Worm (Caenorhabditis elegans) whole organism, young adult: ENCODE data around the gene K11H3.3.

ENCODE experiments used
- B0261.1 ChIP-seq: sonication (generic microtip); optimal IDR thresholded peaks from 2 replicates; lab custom pipeline; 2016; ENCODE audit warnings: mild to moderate bottlenecking, missing genetic modification characterization, moderate library complexity, missing compliant biosample characterization
- C06A6.2 ChIP-seq: fragments of 200-800 bp; sonication (Bioruptor generic); conservative IDR thresholded peaks from 2 replicates; pipeline ENCODE4 v1.3.6; 2022; ENCODE audit warnings: missing genetic modification characterization, missing compliant biosample characterization
- C17E4.6 ChIP-seq: fragments of 200-800 bp; sonication (Bioruptor generic); IDR thresholded peaks from 2 replicates; pipeline ENCODE4 v1.3.6; 2022; ENCODE audit warnings: missing genetic modification reagents, missing genetic modification characterization, missing compliant biosample characterization
- F10E7.11 ChIP-seq: sonication (generic microtip); optimal IDR thresholded peaks from 2 replicates; lab custom pipeline; 2017; ENCODE audit warnings: mild to moderate bottlenecking, missing genetic modification characterization, moderate library complexity, missing compliant biosample characterization
- F37B4.10 ChIP-seq: fragments of 200-800 bp; sonication (Bioruptor generic); IDR thresholded peaks from 2 replicates; pipeline ENCODE4 v1.3.6; 2022; ENCODE audit warnings: missing genetic modification characterization, missing compliant biosample characterization
- F39B2.1 ChIP-seq: fragments of 200-800 bp; sonication (Bioruptor generic); IDR thresholded peaks from 2 replicates; pipeline ENCODE4 v1.3.6; 2022; ENCODE audit warnings: missing genetic modification reagents, missing genetic modification characterization, missing compliant biosample characterization
- F49E8.2 ChIP-seq: sonication (generic microtip); optimal IDR thresholded peaks from 3 replicates; lab custom pipeline; 2017; ENCODE audit warnings: missing genetic modification characterization, mild to moderate bottlenecking, missing compliant biosample characterization, antibody characterized with exemption, moderate library complexity; ENCODE audit not compliant: insufficient read depth
- F52B5.7 ChIP-seq: sonication (generic microtip); optimal IDR thresholded peaks from 2 replicates; lab custom pipeline; 2016; ENCODE audit warnings: mild to moderate bottlenecking, missing genetic modification characterization, missing compliant biosample characterization
- T26A5.8 ChIP-seq: sonication (generic microtip); optimal IDR thresholded peaks from 2 replicates; lab custom pipeline; 2016; ENCODE audit warnings: missing genetic modification characterization, missing compliant biosample characterization
- Y53F4B.3 ChIP-seq: fragments of 200-800 bp; sonication (Bioruptor generic); IDR thresholded peaks from 2 replicates; pipeline ENCODE4 v1.3.6; 2022; ENCODE audit warnings: missing genetic modification reagents, missing genetic modification characterization, missing compliant biosample characterization
- Y56A3A.18 ChIP-seq: fragments of 200-800 bp; sonication (Bioruptor generic); IDR thresholded peaks from 2 replicates; pipeline ENCODE4 v1.3.6; 2022; ENCODE audit warnings: missing genetic modification reagents, missing genetic modification characterization, missing compliant biosample characterization
- Y67H2A.10 ChIP-seq: fragments of 200-800 bp; sonication (Bioruptor generic); conservative IDR thresholded peaks from 2 replicates; pipeline ENCODE4 v1.3.6; 2022; ENCODE audit warnings: missing genetic modification reagents, missing genetic modification characterization, missing compliant biosample characterization
- Y95B8A.8 ChIP-seq: fragments of 200-800 bp; sonication (Bioruptor generic); IDR thresholded peaks from 2 replicates; pipeline ENCODE4 v1.3.6; 2022; ENCODE audit warnings: missing genetic modification reagents, missing genetic modification characterization, missing compliant biosample characterization
- ZK185.1 ChIP-seq: sonication (generic microtip); optimal IDR thresholded peaks from 2 replicates; lab custom pipeline; 2016; ENCODE audit warnings: mild to moderate bottlenecking, missing genetic modification characterization, missing compliant biosample characterization; ENCODE audit not compliant: poor library complexity, severe bottlenecking
- akir-1 ChIP-seq: fragments of 200-800 bp; sonication (Bioruptor generic); optimal IDR thresholded peaks from 2 replicates; lab custom pipeline; 2018; ENCODE audit warnings: mild to moderate bottlenecking, missing genetic modification characterization, moderate library complexity, missing compliant biosample characterization
- aptf-2 ChIP-seq: fragments of 200-800 bp; sonication (Bioruptor generic); conservative IDR thresholded peaks from 2 replicates; pipeline ENCODE4 v1.3.6; 2022; ENCODE audit warnings: missing genetic modification reagents, missing genetic modification characterization, missing compliant biosample characterization
- aptf-3 ChIP-seq: fragments of 200-800 bp; sonication (Bioruptor generic); IDR thresholded peaks from 2 replicates; pipeline ENCODE4 v1.3.6; 2022; ENCODE audit warnings: missing genetic modification characterization, missing compliant biosample characterization
- atf-7 ChIP-seq: sonication (generic microtip); optimal IDR thresholded peaks from 2 replicates; lab custom pipeline; 2017; ENCODE audit warnings: mild to moderate bottlenecking, missing genetic modification characterization, missing compliant biosample characterization
- athp-1 ChIP-seq: sonication (generic microtip); optimal IDR thresholded peaks from 2 replicates; lab custom pipeline; 2017; ENCODE audit warnings: mild to moderate bottlenecking, missing genetic modification characterization, missing compliant biosample characterization
- attf-3 ChIP-seq: fragments of 200-800 bp; sonication (Bioruptor generic); conservative IDR thresholded peaks from 2 replicates; pipeline ENCODE4 v1.3.6; 2022; ENCODE audit warnings: missing genetic modification reagents, missing genetic modification characterization, missing compliant biosample characterization
- attf-5 ChIP-seq: fragments of 200-800 bp; sonication (Bioruptor generic); optimal IDR thresholded peaks from 2 replicates; lab custom pipeline; 2018; ENCODE audit warnings: mild to moderate bottlenecking, missing genetic modification characterization, missing compliant biosample characterization
- ceh-100 ChIP-seq: fragments of 200-800 bp; sonication (Bioruptor generic); IDR thresholded peaks from 2 replicates; pipeline ENCODE4 v1.3.6; 2022; ENCODE audit warnings: missing genetic modification reagents, missing genetic modification characterization, missing compliant biosample characterization
- dox-1 ChIP-seq: fragments of 200-800 bp; sonication (Bioruptor generic); IDR thresholded peaks from 2 replicates; pipeline ENCODE4 v1.3.6; 2022; ENCODE audit warnings: missing genetic modification reagents, missing genetic modification characterization, missing compliant biosample characterization
- dpff-1 ChIP-seq: sonication (generic microtip); optimal IDR thresholded peaks from 2 replicates; lab custom pipeline; 2017; ENCODE audit warnings: mild to moderate bottlenecking, missing genetic modification characterization, missing compliant biosample characterization
- egrh-3 ChIP-seq: fragments of 200-800 bp; sonication (Bioruptor generic); IDR thresholded peaks from 2 replicates; pipeline ENCODE4 v1.3.6; 2022; ENCODE audit warnings: missing genetic modification reagents, missing genetic modification characterization, missing compliant biosample characterization
- ets-4 ChIP-seq: fragments of 200-800 bp; sonication (Bioruptor generic); optimal IDR thresholded peaks from 2 replicates; lab custom pipeline; 2018; ENCODE audit warnings: mild to moderate bottlenecking, missing genetic modification characterization, missing compliant biosample characterization
- hlh-12 ChIP-seq: sonication (generic microtip); optimal IDR thresholded peaks from 2 replicates; lab custom pipeline; 2016; ENCODE audit warnings: missing genetic modification characterization, missing compliant biosample characterization
- hsf-1 ChIP-seq: fragments of 200-800 bp; sonication (Bioruptor generic); IDR thresholded peaks from 2 replicates; pipeline ENCODE4 v1.3.6; 2022; ENCODE audit warnings: missing genetic modification reagents, missing genetic modification characterization, missing compliant biosample characterization
- lin-26 ChIP-seq: fragments of 200-800 bp; sonication (Bioruptor generic); IDR thresholded peaks from 2 replicates; pipeline ENCODE4 v1.3.6; 2022; ENCODE audit warnings: missing genetic modification reagents, missing genetic modification characterization, missing compliant biosample characterization
- lir-1 ChIP-seq: fragments of 200-800 bp; sonication (Bioruptor generic); conservative IDR thresholded peaks from 2 replicates; pipeline ENCODE4 v1.3.6; 2022; ENCODE audit warnings: missing genetic modification reagents, missing genetic modification characterization, missing compliant biosample characterization
- lsl-1 ChIP-seq: fragments of 200-800 bp; sonication (Bioruptor generic); optimal IDR thresholded peaks from 2 replicates; lab custom pipeline; 2018; ENCODE audit warnings: mild to moderate bottlenecking, missing genetic modification characterization, moderate library complexity, missing compliant biosample characterization
- lsy-27 ChIP-seq: sonication (generic microtip); optimal IDR thresholded peaks from 2 replicates; lab custom pipeline; 2017; ENCODE audit warnings: missing genetic modification characterization, mild to moderate bottlenecking, missing compliant biosample characterization, antibody characterized with exemption, missing genotype, borderline replicate concordance; ENCODE audit not compliant: insufficient read depth
- nfyb-1 ChIP-seq: fragments of 200-800 bp; sonication (Bioruptor generic); IDR thresholded peaks from 2 replicates; pipeline ENCODE4 v1.3.6; 2022; ENCODE audit warnings: missing genetic modification reagents, missing genetic modification characterization, missing compliant biosample characterization
- sea-2 ChIP-seq: fragments of 200-800 bp; sonication (Bioruptor generic); IDR thresholded peaks from 2 replicates; pipeline ENCODE4 v1.3.6; 2022; ENCODE audit warnings: missing genetic modification characterization, missing compliant biosample characterization
- snpc-1.1 ChIP-seq: sonication (generic microtip); optimal IDR thresholded peaks from 2 replicates; lab custom pipeline; 2017; ENCODE audit warnings: missing genetic modification characterization, mild to moderate bottlenecking, missing compliant biosample characterization, antibody characterized with exemption, moderate library complexity, missing genotype, missing genetic modification reagents; ENCODE audit not compliant: insufficient read depth
- tbp1 ChIP-seq: fragments of 200-800 bp; sonication (Bioruptor generic); optimal IDR thresholded peaks from 2 replicates; lab custom pipeline; 2018; ENCODE audit warnings: mild to moderate bottlenecking, missing genetic modification characterization, missing compliant biosample characterization
- unc-130 ChIP-seq: sonication (generic microtip); optimal IDR thresholded peaks from 2 replicates; lab custom pipeline; 2016; ENCODE audit warnings: missing genetic modification reagents, missing genetic modification characterization, missing compliant biosample characterization
- zim-3 ChIP-seq: sonication (generic microtip); optimal IDR thresholded peaks from 2 replicates; lab custom pipeline; 2017; ENCODE audit warnings: mild to moderate bottlenecking, missing genetic modification characterization, moderate library complexity, missing compliant biosample characterization
- ztf-22 ChIP-seq: fragments of 200-800 bp; sonication (Bioruptor generic); optimal IDR thresholded peaks from 2 replicates; lab custom pipeline; 2018; ENCODE audit warnings: mild to moderate bottlenecking, missing genetic modification characterization, moderate library complexity, missing compliant biosample characterization
- ztf-28 ChIP-seq: fragments of 200-800 bp; sonication (Bioruptor generic); IDR thresholded peaks from 2 replicates; pipeline ENCODE4 v1.3.6; 2022; ENCODE audit warnings: missing genetic modification reagents, missing genetic modification characterization, missing compliant biosample characterization

The K11H3.3 gene

DNA sequence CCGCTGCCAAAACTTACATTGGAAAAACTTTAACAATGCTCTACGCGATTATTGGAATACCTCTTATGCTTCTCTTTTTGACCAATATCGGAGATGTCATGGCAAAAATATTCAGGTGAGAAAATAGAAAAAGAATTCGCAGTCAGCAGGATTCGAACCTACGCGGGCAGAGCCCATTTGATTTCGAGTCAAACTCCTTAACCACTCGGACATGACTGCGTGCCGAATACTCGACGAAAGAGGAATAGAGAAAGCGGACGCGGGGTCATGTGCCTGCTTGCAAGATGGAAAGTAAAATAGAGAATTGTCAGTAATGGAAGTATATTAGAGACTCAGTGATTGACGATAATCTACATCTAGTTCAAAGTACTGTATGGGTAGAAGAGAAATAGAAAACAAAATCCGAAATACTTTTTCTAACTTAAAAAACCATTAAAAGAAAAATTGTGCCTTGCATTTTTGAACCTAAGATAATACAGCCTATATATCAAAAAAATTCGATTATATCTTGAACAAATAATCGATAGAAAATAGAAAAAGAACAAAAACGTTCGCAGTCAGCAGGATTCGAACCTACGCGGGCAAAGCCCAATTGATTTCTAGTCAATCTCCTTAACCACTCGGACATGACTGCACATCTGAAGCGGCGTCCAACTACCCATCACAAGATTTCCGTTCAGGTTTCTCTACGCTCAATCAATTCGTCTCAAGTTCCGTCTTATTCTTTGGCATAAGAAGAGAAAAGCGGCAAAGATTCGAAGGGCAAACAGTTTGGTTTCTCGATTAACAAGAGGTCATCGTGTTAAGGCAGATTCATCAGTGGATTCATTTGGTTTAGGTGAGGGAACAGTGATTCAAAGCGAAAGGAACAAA lies 10.1 kb downstream of the K11H3.3 start (continued):
- TF ChIP-seq lir-1 (GFP tag; lab: Robert Waterston, UW) (no peak), athp-1 (peak; percentile 72), F39B2.1 (GFP tag; lab: Robert Waterston, UW) (0 out of 2 replicates have a peak, but pooled peaks have one; percentile 29), ztf-28 (GFP tag; lab: Robert Waterston, UW) (no peak), F37B4.10 (GFP tag; lab: Robert Waterston, UW) (no peak), Y95B8A.8 (peak; percentile 81; the same call in 1 of the 2 replicates), sea-2 (GFP tag; lab: Robert Waterston, UW) (no peak), Y56A3A.18 (GFP tag; lab: Robert Waterston, UW) (peak; percentile 71; the same call in 1 of the 2 replicates), Y53F4B.3 (GFP tag; lab: Robert Waterston, UW) (0 out of 2 replicates have a peak, but pooled peaks have one; percentile 40), unc-130 (peak; percentile 51), ets-4 (GFP tag; lab: Kevin White, UChicago) (peak; percentile 14), C17E4.6 (GFP tag; lab: Robert Waterston, UW) (no peak), tbp1 (peak; percentile 98), Y67H2A.10 (GFP tag; lab: Robert Waterston, UW) (peak; percentile 49; the same call in 1 of the 2 replicates), ZK185.1 (tag; lab: Kevin White, UChicago) (peak; percentile 74), akir-1 (GFP tag; lab: Kevin White, UChicago) (no peak), lin-26 (peak; percentile 93), C06A6.2 (no peak), lsl-1 (GFP tag; lab: Kevin White, UChicago) (peak; percentile 54), aptf-2 (GFP tag; lab: Robert Waterston, UW) (no peak), dpff-1 (tag; lab: Kevin White, UChicago) (no peak), attf-3 (GFP tag; lab: Robert Waterston, UW) (0 out of 2 replicates have a peak, but pooled peaks have one; percentile 37), dox-1 (GFP tag; lab: Robert Waterston, UW) (peak; percentile 72), F10E7.11 (tag; lab: Kevin White, UChicago) (peak; percentile 55), F49E8.2 (tag; lab: Kevin White, UChicago) (no peak), snpc-1.1 (tag; lab: Kevin White, UChicago) (no peak), ztf-22 (no peak), nfyb-1 (peak; percentile 81), attf-5 (GFP tag; lab: Kevin White, UChicago) (peak; percentile 28), T26A5.8 (tag; lab: Kevin White, UChicago) (no peak), ceh-100 (GFP tag; lab: Robert Waterston, UW) (peak; percentile 52; the same call in 1 of the 2 replicates), egrh-3 (GFP tag; lab: Robert Waterston, UW) (no peak), atf-7 (tag; lab: Kevin White, UChicago) (peak; percentile 36), aptf-3 (0 out of 2 replicates have a peak, but pooled peaks have one; percentile 71), zim-3 (tag; lab: Kevin White, UChicago) (peak; percentile 80), hsf-1 (peak; percentile 66), hlh-12 (tag; lab: Kevin White, UChicago) (peak; percentile 51), B0261.1 (tag; lab: Kevin White, UChicago) (peak; percentile 94), F52B5.7 (tag; lab: Kevin White, UChicago) (peak; percentile 76), lsy-27 (no peak)
- TF ChIP-seq, all 124 proteins: peak for 71
